Worm (Caenorhabditis elegans) whole organism, mixed stage, embryonic: Measurements from ENCODE around the gene C05C12.4.

Source experiments
- M03D4.4 ChIP-seq: sonication (generic microtip); optimal IDR thresholded peaks from 2 replicates; lab custom pipeline; 2017; ENCODE audit warnings: mild to moderate bottlenecking, missing genetic modification characterization, missing compliant biosample characterization
- blmp-1 ChIP-seq: fragments of 150-350 bp; optimal IDR thresholded peaks from 2 replicates; lab custom pipeline; 2014; ENCODE audit warnings: missing biosample characterization, missing genetic modification characterization
- ceh-39 ChIP-seq: fragments of 150-350 bp; optimal IDR thresholded peaks from 2 replicates; lab custom pipeline; 2014; ENCODE audit warnings: missing biosample characterization, missing genetic modification characterization
- ceh-43 ChIP-seq: fragments of 200-800 bp; sonication (Bioruptor generic); optimal IDR thresholded peaks from 2 replicates; lab custom pipeline; 2018; ENCODE audit warnings: mild to moderate bottlenecking, missing genetic modification characterization, moderate library complexity, missing compliant biosample characterization
- ceh-83 ChIP-seq: fragments of 200-800 bp; sonication (Bioruptor generic); optimal IDR thresholded peaks from 2 replicates; lab custom pipeline; 2018; ENCODE audit warnings: mild to moderate bottlenecking, missing genetic modification characterization, missing compliant biosample characterization
- ces-1 ChIP-seq: fragments of 150-350 bp; optimal IDR thresholded peaks from 2 replicates; lab custom pipeline; 2014; ENCODE audit warnings: missing biosample characterization, missing genetic modification reagents, missing genetic modification characterization
- cnd-1 ChIP-seq: fragments of 200-800 bp; sonication (Bioruptor generic); optimal IDR thresholded peaks from 2 replicates; lab custom pipeline; 2018; ENCODE audit warnings: mild to moderate bottlenecking, missing genetic modification characterization, missing compliant biosample characterization
- elt-1 ChIP-seq: sonication (generic microtip); optimal IDR thresholded peaks from 2 replicates; lab custom pipeline; 2017; ENCODE audit warnings: missing genetic modification characterization, mild to moderate bottlenecking, missing compliant biosample characterization, antibody characterized with exemption, moderate library complexity, borderline replicate concordance; ENCODE audit not compliant: insufficient read depth
- elt-3 ChIP-seq: fragments of 150-350 bp; optimal IDR thresholded peaks from 2 replicates; lab custom pipeline; 2014; ENCODE audit warnings: missing biosample characterization, missing genetic modification characterization
- flh-1 ChIP-seq: fragments of 200-800 bp; sonication (Bioruptor generic); optimal IDR thresholded peaks from 2 replicates; lab custom pipeline; 2018; ENCODE audit warnings: mild to moderate bottlenecking, missing genetic modification characterization, moderate library complexity, missing compliant biosample characterization
- ham-2 ChIP-seq: fragments of 200-800 bp; sonication (Bioruptor generic); optimal IDR thresholded peaks from 2 replicates; lab custom pipeline; 2018; ENCODE audit warnings: mild to moderate bottlenecking, missing genetic modification characterization, missing compliant biosample characterization
- hlh-1 ChIP-seq: fragments of 150-350 bp; optimal IDR thresholded peaks from 2 replicates; lab custom pipeline; 2014; ENCODE audit warnings: missing biosample characterization, missing genetic modification reagents, missing genetic modification characterization
- lin-13 ChIP-seq: fragments of 150-350 bp; optimal IDR thresholded peaks from 2 replicates; lab custom pipeline; 2014; ENCODE audit warnings: missing biosample characterization, missing genetic modification characterization
- lin-32 ChIP-seq: fragments of 200-800 bp; sonication (Bioruptor generic); optimal IDR thresholded peaks from 2 replicates; lab custom pipeline; 2018; ENCODE audit warnings: mild to moderate bottlenecking, missing genetic modification characterization, missing compliant biosample characterization
- lsy-2 ChIP-seq: fragments of 150-350 bp; optimal IDR thresholded peaks from 2 replicates; lab custom pipeline; 2014; ENCODE audit warnings: missing biosample characterization, missing genetic modification characterization
- mab-5 ChIP-seq: fragments of 150-350 bp; optimal IDR thresholded peaks from 2 replicates; lab custom pipeline; 2014; ENCODE audit warnings: missing biosample characterization, missing genetic modification characterization
- mls-2 ChIP-seq: sonication (generic microtip); optimal IDR thresholded peaks from 2 replicates; lab custom pipeline; 2016; ENCODE audit warnings: mild to moderate bottlenecking, missing genetic modification characterization, moderate library complexity, missing compliant biosample characterization
- nhr-2 ChIP-seq: fragments of 150-350 bp; optimal IDR thresholded peaks from 2 replicates; lab custom pipeline; 2014; ENCODE audit warnings: missing biosample characterization, missing genetic modification characterization
- nhr-237 ChIP-seq: fragments of 150-350 bp; optimal IDR thresholded peaks from 2 replicates; lab custom pipeline; 2014; ENCODE audit warnings: missing biosample characterization, missing genetic modification characterization
- nhr-28 ChIP-seq: fragments of 150-350 bp; optimal IDR thresholded peaks from 2 replicates; lab custom pipeline; 2014; ENCODE audit warnings: missing biosample characterization, missing genetic modification characterization
- nhr-76 ChIP-seq: sonication (generic microtip); optimal IDR thresholded peaks from 2 replicates; lab custom pipeline; 2017; ENCODE audit warnings: missing biosample characterization, missing genetic modification characterization
- pha-4 ChIP-seq: fragments of 150-350 bp; optimal IDR thresholded peaks from 2 replicates; lab custom pipeline; 2018; ENCODE audit warnings: missing biosample characterization, missing genetic modification reagents, missing genetic modification characterization
- sem-2 ChIP-seq: fragments of 200-800 bp; sonication (Bioruptor generic); optimal IDR thresholded peaks from 2 replicates; lab custom pipeline; 2018; ENCODE audit warnings: mild to moderate bottlenecking, missing genetic modification characterization, missing compliant biosample characterization
- sptf-1 ChIP-seq: sonication (generic microtip); optimal IDR thresholded peaks from 2 replicates; lab custom pipeline; 2017; ENCODE audit warnings: mild to moderate bottlenecking, missing genetic modification characterization, moderate library complexity, missing compliant biosample characterization
- tbx-8 ChIP-seq: fragments of 200-800 bp; sonication (Bioruptor generic); optimal IDR thresholded peaks from 2 replicates; lab custom pipeline; 2018; ENCODE audit warnings: mild to moderate bottlenecking, missing genetic modification characterization, moderate library complexity, missing compliant biosample characterization
- unc-120 ChIP-seq: sonication (generic microtip); optimal IDR thresholded peaks from 2 replicates; lab custom pipeline; 2017; ENCODE audit warnings: missing genetic modification characterization, missing compliant biosample characterization; ENCODE audit not compliant: poor library complexity, severe bottlenecking
- unc-62 ChIP-seq: fragments of 150-350 bp; optimal IDR thresholded peaks from 2 replicates; lab custom pipeline; 2014; ENCODE audit warnings: missing biosample characterization, missing genetic modification reagents, missing genetic modification characterization
- zip-8 ChIP-seq: fragments of 150-350 bp; optimal IDR thresholded peaks from 2 replicates; lab custom pipeline; 2014; ENCODE audit warnings: missing biosample characterization, missing genetic modification characterization
- ztf-11 ChIP-seq: fragments of 150-350 bp; optimal IDR thresholded peaks from 2 replicates; lab custom pipeline; 2014; ENCODE audit warnings: missing biosample characterization, missing genetic modification characterization

C05C12.4 gene

DNA sequence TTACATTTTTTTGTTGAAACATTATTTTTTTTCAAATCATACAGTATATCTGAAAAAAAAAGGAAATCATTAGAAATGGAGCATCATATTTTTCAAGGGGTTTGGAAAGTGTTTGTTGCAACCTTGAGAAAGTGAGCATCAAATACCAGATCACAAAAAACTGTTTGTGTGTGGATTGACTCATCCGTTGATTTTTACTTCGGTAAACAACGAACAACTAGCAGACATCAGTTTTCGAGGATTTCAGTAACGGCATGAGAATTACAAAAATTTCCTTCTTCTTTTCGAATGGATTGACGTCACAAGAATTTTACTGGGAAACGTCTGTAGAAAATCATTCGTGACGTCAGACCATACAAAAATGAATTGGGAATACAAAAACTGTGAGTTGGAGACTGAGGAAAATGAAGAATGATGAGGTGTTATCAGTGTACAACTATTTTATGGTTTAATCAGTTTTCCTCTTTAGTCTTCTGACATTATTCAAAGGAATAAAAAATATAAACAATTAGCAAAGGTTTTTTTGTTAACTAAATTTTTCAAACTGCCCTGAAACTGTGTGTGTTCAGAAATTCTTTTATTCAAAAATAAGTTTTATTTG is at the start of gene C05C12.4:
C05C12.4 (minus strand) TSS at position 51 of the 601 bp plus-strand sequence.
- no peak for TF ChIP-seq hlh-1 (tag; lab: Kevin White, UChicago)
- no peak for TF ChIP-seq ztf-11 (tag; lab: Kevin White, UChicago)
- TF ChIP-seq mab-5 = no peak
- TF ChIP-seq sptf-1 = no peak
- no peak for TF ChIP-seq cnd-1
- no peak for TF ChIP-seq pha-4
- no peak for TF ChIP-seq unc-120
- no peak for TF ChIP-seq lin-13 (tag; lab: Kevin White, UChicago)
- no peak for TF ChIP-seq ceh-39 (tag; lab: Kevin White, UChicago)
- TF ChIP-seq unc-62 (GFP tag; lab: Kevin White, UChicago) = no peak
- TF ChIP-seq ham-2 (GFP tag; lab: Kevin White, UChicago) = no peak
- TF ChIP-seq flh-1 = no peak
- TF ChIP-seq elt-1 = no peak
- no peak for TF ChIP-seq nhr-28 (tag; lab: Kevin White, UChicago)
- no peak for TF ChIP-seq tbx-8 (GFP tag; lab: Kevin White, UChicago)
- TF ChIP-seq, all 35 proteins: peak for 0

DNA sequence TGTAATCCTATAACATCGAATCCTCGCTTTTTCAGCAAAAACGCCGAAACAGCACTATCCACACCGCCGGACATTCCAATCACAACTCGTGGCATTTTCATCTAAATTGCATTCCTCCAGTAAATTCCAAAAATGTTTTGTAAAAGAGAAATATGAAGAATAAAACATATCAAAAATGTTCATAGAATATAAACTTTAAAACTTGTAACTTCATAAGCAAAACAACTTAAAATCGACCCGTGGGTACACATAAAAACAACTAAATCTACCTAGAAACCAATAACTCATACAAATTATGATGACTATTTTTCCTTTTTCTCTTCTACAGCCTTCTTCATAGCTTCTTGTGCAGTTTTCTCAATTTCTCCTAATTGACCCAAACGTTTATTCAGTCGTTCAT is 48.9 kb upstream of the C05C12.4 start, which contains the start of gene mttu-1:
mttu-1 (minus strand) TSS at position 101 of the 400 bp plus-strand sequence.
- TF ChIP-seq unc-62 (GFP tag; lab: Kevin White, UChicago) (no peak), hlh-1 (tag; lab: Kevin White, UChicago) (no peak)

DNA sequence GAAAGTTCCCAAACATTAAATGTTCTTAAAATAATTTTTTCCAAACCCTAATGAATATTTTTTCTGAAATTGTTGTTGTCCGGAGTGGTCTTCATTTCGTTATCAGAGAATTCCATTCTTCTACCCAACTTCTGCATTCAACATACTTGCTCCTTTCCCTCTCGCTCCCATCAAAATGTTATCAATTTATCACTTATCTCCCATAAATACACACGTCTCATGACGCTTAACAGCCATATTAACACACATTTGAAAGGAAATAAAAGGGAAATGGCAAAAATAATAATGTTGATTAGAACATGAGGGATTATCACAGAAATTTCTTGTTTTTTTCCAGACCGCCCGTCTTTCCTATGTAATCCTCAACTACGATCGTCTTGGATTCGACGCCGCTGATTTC is 41.1 kb upstream of the C05C12.4 start:
- no peak for TF ChIP-seq sem-2 (GFP tag; lab: Kevin White, UChicago)
- no peak for TF ChIP-seq nhr-76 (tag; lab: Kevin White, UChicago)
- no peak for TF ChIP-seq elt-3
- TF ChIP-seq nhr-237 = no peak
- no peak for TF ChIP-seq lsy-2 (tag; lab: Kevin White, UChicago)
- TF ChIP-seq M03D4.4 = no peak
- no peak for TF ChIP-seq flh-1
- no peak for TF ChIP-seq tbx-8 (GFP tag; lab: Kevin White, UChicago)
- no peak for TF ChIP-seq hlh-1 (tag; lab: Kevin White, UChicago)
- TF ChIP-seq ceh-43 (GFP tag; lab: Kevin White, UChicago) = no peak

DNA sequence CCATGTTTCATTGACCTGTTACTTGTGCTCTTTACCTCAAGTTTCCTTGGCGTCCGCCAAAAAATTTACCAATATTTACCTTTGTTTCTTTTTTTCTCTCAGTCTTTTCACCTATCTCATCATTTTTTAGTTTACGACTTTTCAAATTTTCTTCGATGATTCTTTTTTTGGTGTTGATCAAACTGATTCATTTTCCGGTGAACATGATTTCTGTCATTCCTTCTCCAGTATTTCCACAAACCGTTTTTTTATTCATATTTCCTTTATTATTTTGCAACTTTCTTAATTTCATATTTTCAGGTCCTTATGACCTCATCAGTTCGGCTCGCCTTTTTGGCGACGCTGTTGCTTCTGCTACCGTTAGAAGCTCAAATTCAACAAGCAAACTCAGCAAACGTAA is 39.6 kb upstream of the C05C12.4 start, which contains the start of gene F54D1.6:
F54D1.6 (plus strand) TSS at position 301 of the 400 bp plus-strand sequence.
- TF ChIP-seq ztf-11 (tag; lab: Kevin White, UChicago) (no peak), unc-62 (GFP tag; lab: Kevin White, UChicago) (no peak), ham-2 (GFP tag; lab: Kevin White, UChicago) (no peak), mls-2 (tag; lab: Kevin White, UChicago) (no peak), nhr-2 (tag; lab: Kevin White, UChicago) (no peak), unc-120 (no peak), ceh-83 (no peak), elt-1 (no peak), blmp-1 (tag; lab: Kevin White, UChicago) (no peak), sptf-1 (no peak), ces-1 (GFP tag; lab: Kevin White, UChicago) (no peak), tbx-8 (GFP tag; lab: Kevin White, UChicago) (no peak), zip-8 (tag; lab: Kevin White, UChicago) (no peak), ceh-39 (tag; lab: Kevin White, UChicago) (no peak), pha-4 (no peak)

DNA sequence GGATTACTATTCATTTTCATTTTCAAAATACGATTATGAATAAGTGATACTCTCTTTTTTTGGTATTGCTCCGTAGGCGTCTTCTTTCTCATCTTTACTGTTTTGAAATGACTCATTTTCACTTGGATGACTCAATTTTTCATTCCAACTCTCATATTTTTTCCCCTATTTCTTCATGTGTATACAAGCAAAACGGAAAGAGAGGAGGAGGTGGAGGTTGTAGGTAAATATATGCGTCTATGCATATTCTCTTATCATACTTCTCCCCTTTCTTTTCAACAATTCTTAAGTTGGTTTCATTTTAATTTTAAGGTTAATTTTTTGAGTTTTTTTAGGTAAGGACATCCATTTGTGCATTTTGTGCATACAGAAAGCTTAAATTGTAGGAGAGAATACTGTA is 38.2 kb upstream of the C05C12.4 start:
- no peak for TF ChIP-seq ztf-11 (tag; lab: Kevin White, UChicago)

DNA sequence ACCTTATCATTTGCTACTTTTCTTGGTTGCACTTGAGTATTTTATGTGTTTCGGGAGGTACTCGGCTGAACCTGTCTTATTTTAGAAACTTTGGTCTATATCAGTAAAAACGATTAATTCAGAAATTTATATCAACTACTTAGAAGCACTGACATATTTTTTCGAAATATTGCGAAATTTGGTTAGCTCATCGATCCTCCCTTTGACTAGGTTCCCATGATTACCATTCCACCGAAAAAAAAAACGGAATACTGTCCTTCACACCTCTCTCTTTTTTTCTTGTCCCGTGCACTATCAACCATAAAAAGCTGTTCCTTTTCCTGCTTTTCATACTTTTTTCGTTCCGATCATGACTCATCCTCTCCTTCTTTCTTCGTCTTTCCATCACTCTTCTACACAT is 37.4 kb upstream of the C05C12.4 start:
- no peak for TF ChIP-seq lin-32 (GFP tag; lab: Kevin White, UChicago)
